Worm (Caenorhabditis elegans) whole organism, L1 larva: ENCODE measurements around the gene B0507.8.

Experiments used
- dsc-1 ChIP-seq: sonication (generic microtip); optimal IDR thresholded peaks from 2 replicates; lab custom pipeline; 2016; ENCODE audit warnings: mild to moderate bottlenecking, missing genetic modification characterization, missing compliant biosample characterization
- elt-2 ChIP-seq: sonication (generic microtip); optimal IDR thresholded peaks from 2 replicates; lab custom pipeline; 2016; ENCODE audit warnings: missing genetic modification characterization, mild to moderate bottlenecking, inconsistent platforms, missing compliant biosample characterization, missing genetic modification reagents
- tbx-2 ChIP-seq: sonication (generic microtip); optimal IDR thresholded peaks from 2 replicates; lab custom pipeline; 2016; ENCODE audit warnings: missing genetic modification characterization, missing compliant biosample characterization
- unc-130 ChIP-seq: fragments of 150-350 bp; optimal IDR thresholded peaks from 2 replicates; lab custom pipeline; 2017; ENCODE audit warnings: missing biosample characterization, missing genetic modification characterization, inconsistent platforms
- unc-98 ChIP-seq: fragments of 200-800 bp; sonication (Bioruptor generic); IDR thresholded peaks from 2 replicates; pipeline ENCODE4 v1.3.6; 2022; ENCODE audit warnings: missing genetic modification characterization, missing compliant biosample characterization

- TF ChIP-seq dsc-1 (tag; lab: Kevin White, UChicago) (no peak), unc-130 (tag; lab: Kevin White, UChicago) (no peak), unc-98 (no peak), elt-2 (no peak), tbx-2 (no peak)
These were observed 21.7 kb upstream of the B0507.8 start for ce11 chrV:8784485-8784884.
